Worm (Caenorhabditis elegans) whole organism, L4 larva: ENCODE data around the gene C05D9.7.
A peak's percentile ranks its signal among the peaks of the same experiment; 100 is the strongest.

Experiments
- F26F4.8 ChIP-seq: fragments of 200-800 bp; sonication (Bioruptor generic); conservative IDR thresholded peaks from 2 replicates; pipeline ENCODE4 v1.3.6; 2022; ENCODE audit warnings: missing genetic modification characterization, missing compliant biosample characterization
- F49E8.2 ChIP-seq: sonication (generic microtip); optimal IDR thresholded peaks from 2 replicates; lab custom pipeline; 2016; ENCODE audit warnings: missing compliant biosample characterization, mild to moderate bottlenecking, missing genetic modification characterization, borderline replicate concordance
- R02D3.7 ChIP-seq: fragments of 150-350 bp; sonication (generic microtip); optimal IDR thresholded peaks from 3 replicates; lab custom pipeline; 2014; ENCODE audit warnings: missing biosample characterization, missing genetic modification characterization
- Y5F2A.4 ChIP-seq: fragments of 200-800 bp; sonication (Bioruptor generic); optimal IDR thresholded peaks from 2 replicates; lab custom pipeline; 2018; ENCODE audit warnings: mild to moderate bottlenecking, missing genetic modification characterization, missing compliant biosample characterization
- Y75B8A.6 ChIP-seq: fragments of 200-800 bp; sonication (Bioruptor generic); IDR thresholded peaks from 2 replicates; pipeline ENCODE4 v1.3.6; 2022; ENCODE audit warnings: missing genetic modification reagents, missing genetic modification characterization, missing compliant biosample characterization
- ZK337.2 ChIP-seq: fragments of 200-800 bp; sonication (Bioruptor generic); IDR thresholded peaks from 2 replicates; pipeline ENCODE4 v1.3.6; 2022; ENCODE audit warnings: missing genetic modification reagents, missing genetic modification characterization, missing compliant biosample characterization
- ZK546.5 ChIP-seq, 2 experiments: sonication (generic microtip); optimal IDR thresholded peaks; 2 replicates each; lab custom pipeline; 2017; ENCODE audit warnings: missing biosample characterization in 2 of 2, missing genetic modification characterization in 2 of 2
- arid-1 ChIP-seq: fragments of 200-800 bp; sonication (Bioruptor generic); conservative IDR thresholded peaks from 2 replicates; pipeline ENCODE4 v1.3.6; 2022; ENCODE audit warnings: missing genetic modification reagents, missing genetic modification characterization, missing compliant biosample characterization
- ceh-20 ChIP-seq: fragments of 200-800 bp; sonication (Bioruptor generic); IDR thresholded peaks from 2 replicates; pipeline ENCODE4 v1.3.6; 2022; ENCODE audit warnings: missing genetic modification reagents, missing genetic modification characterization, missing compliant biosample characterization
- ceh-28 ChIP-seq: fragments of 150-350 bp; optimal IDR thresholded peaks from 2 replicates; lab custom pipeline; 2014; ENCODE audit warnings: missing biosample characterization, missing genetic modification reagents, missing genetic modification characterization
- ceh-32 ChIP-seq: sonication (generic microtip); optimal IDR thresholded peaks from 2 replicates; lab custom pipeline; 2016; ENCODE audit warnings: mild to moderate bottlenecking, missing genetic modification characterization, missing compliant biosample characterization; ENCODE audit not compliant: poor library complexity
- cey-2 ChIP-seq: sonication (generic microtip); optimal IDR thresholded peaks from 3 replicates; lab custom pipeline; 2017; ENCODE audit warnings: missing genetic modification characterization, mild to moderate bottlenecking, missing compliant biosample characterization, antibody characterized with exemption, borderline replicate concordance; ENCODE audit not compliant: insufficient read depth
- daf-16 ChIP-seq, 3 experiments: sonication (generic microtip); optimal IDR thresholded peaks; 2 replicates each; lab custom pipeline; 2016 to 2017; ENCODE audit warnings: missing genetic modification characterization in 3 of 3, missing genetic modification reagents in 3 of 3, mild to moderate bottlenecking in 2 of 3, missing compliant biosample characterization in 2 of 3, missing biosample characterization in 1 of 3, moderate library complexity in 1 of 3
- dmd-6 ChIP-seq: fragments of 200-800 bp; sonication (Bioruptor generic); IDR thresholded peaks from 2 replicates; pipeline ENCODE4 v1.3.6; 2022; ENCODE audit warnings: missing genetic modification reagents, missing genetic modification characterization, missing compliant biosample characterization
- dmd-8 ChIP-seq: fragments of 200-800 bp; sonication (Bioruptor generic); IDR thresholded peaks from 2 replicates; pipeline ENCODE4 v1.3.6; 2022; ENCODE audit warnings: missing genetic modification characterization, missing compliant biosample characterization
- dpl-1 ChIP-seq: fragments of 150-350 bp; optimal IDR thresholded peaks from 2 replicates; lab custom pipeline; 2014; ENCODE audit warnings: missing biosample characterization, missing genetic modification reagents, missing genetic modification characterization
- duxl-1 ChIP-seq: sonication (generic microtip); optimal IDR thresholded peaks from 2 replicates; lab custom pipeline; 2016; ENCODE audit warnings: mild to moderate bottlenecking, missing genetic modification characterization, moderate library complexity, missing compliant biosample characterization; ENCODE audit not compliant: poor library complexity
- dve-1 ChIP-seq: sonication (generic microtip); optimal IDR thresholded peaks from 2 replicates; lab custom pipeline; 2017; ENCODE audit warnings: antibody characterized with exemption, mild to moderate bottlenecking, missing genetic modification characterization, missing compliant biosample characterization; ENCODE audit not compliant: insufficient read depth
- fos-1 ChIP-seq: fragments of 150-350 bp; optimal IDR thresholded peaks from 2 replicates; lab custom pipeline; 2014; ENCODE audit warnings: missing biosample characterization, missing genetic modification characterization
- gei-8 ChIP-seq: fragments of 200-800 bp; sonication (Bioruptor generic); optimal IDR thresholded peaks from 2 replicates; lab custom pipeline; 2018; ENCODE audit warnings: mild to moderate bottlenecking, missing genetic modification characterization, missing compliant biosample characterization
- hlh-30 ChIP-seq: sonication (generic microtip); optimal IDR thresholded peaks from 2 replicates; lab custom pipeline; 2017; ENCODE audit warnings: antibody characterized with exemption, mild to moderate bottlenecking, missing genetic modification characterization, missing compliant biosample characterization; ENCODE audit not compliant: insufficient read depth
- hmg-1.1 ChIP-seq: fragments of 200-800 bp; sonication (Bioruptor generic); IDR thresholded peaks from 2 replicates; pipeline ENCODE4 v1.3.6; 2022; ENCODE audit warnings: missing genetic modification reagents, missing genetic modification characterization, missing compliant biosample characterization
- lin-39 ChIP-seq: fragments of 150-350 bp; optimal IDR thresholded peaks from 2 replicates; lab custom pipeline; 2014; ENCODE audit warnings: missing biosample characterization, missing genetic modification reagents, missing genetic modification characterization
- lir-3 ChIP-seq: sonication (generic microtip); optimal IDR thresholded peaks from 2 replicates; lab custom pipeline; 2016; ENCODE audit warnings: mild to moderate bottlenecking, missing genetic modification characterization, missing compliant biosample characterization
- lsy-2 ChIP-seq, 2 experiments: fragments of 150-350 bp in 1 of 2; sonication (generic microtip) in 1 of 2; optimal IDR thresholded peaks; 2 replicates each; lab custom pipeline; 2014 to 2017; ENCODE audit warnings: missing biosample characterization in 2 of 2, missing genetic modification characterization in 2 of 2
- madf-9 ChIP-seq: fragments of 200-800 bp; sonication (Bioruptor generic); conservative IDR thresholded peaks from 2 replicates; pipeline ENCODE4 v1.3.6; 2022; ENCODE audit warnings: missing genetic modification reagents, missing genetic modification characterization, missing compliant biosample characterization
- mep-1 ChIP-seq: fragments of 150-350 bp; sonication (generic microtip); optimal IDR thresholded peaks from 3 replicates; lab custom pipeline; 2014; ENCODE audit warnings: missing biosample characterization, missing genetic modification characterization
- mxl-3 ChIP-seq: fragments of 200-800 bp; sonication (Bioruptor generic); optimal IDR thresholded peaks from 2 replicates; lab custom pipeline; 2018; ENCODE audit warnings: mild to moderate bottlenecking, missing genetic modification characterization, missing compliant biosample characterization
- nhr-10 ChIP-seq: fragments of 150-350 bp; optimal IDR thresholded peaks from 2 replicates; lab custom pipeline; 2014; ENCODE audit warnings: missing biosample characterization, missing genetic modification characterization
- nhr-237 ChIP-seq: sonication (generic microtip); optimal IDR thresholded peaks from 2 replicates; lab custom pipeline; 2017; ENCODE audit warnings: missing biosample characterization, missing genetic modification characterization
- nhr-25 ChIP-seq: sonication (generic microtip); optimal IDR thresholded peaks from 2 replicates; lab custom pipeline; 2017; ENCODE audit warnings: missing genetic modification characterization, mild to moderate bottlenecking, missing compliant biosample characterization, antibody characterized with exemption, moderate library complexity, borderline replicate concordance; ENCODE audit not compliant: insufficient read depth
- nhr-28 ChIP-seq: fragments of 150-350 bp; optimal IDR thresholded peaks from 2 replicates; lab custom pipeline; 2014; ENCODE audit warnings: missing biosample characterization, missing genetic modification characterization
- nhr-48 ChIP-seq: sonication (generic microtip); optimal IDR thresholded peaks from 2 replicates; lab custom pipeline; 2016; ENCODE audit warnings: mild to moderate bottlenecking, missing genetic modification characterization, missing compliant biosample characterization
- nhr-6 ChIP-seq: fragments of 150-350 bp; optimal IDR thresholded peaks from 2 replicates; lab custom pipeline; 2014; ENCODE audit warnings: missing biosample characterization, missing genetic modification characterization
- nhr-76 ChIP-seq: fragments of 150-350 bp; optimal IDR thresholded peaks from 2 replicates; lab custom pipeline; 2014; ENCODE audit warnings: missing biosample characterization, missing genetic modification characterization
- php-3 ChIP-seq: fragments of 200-800 bp; sonication (Bioruptor generic); IDR thresholded peaks from 2 replicates; pipeline ENCODE4 v1.3.6; 2022; ENCODE audit warnings: missing genetic modification reagents, missing genetic modification characterization, missing compliant biosample characterization
- pqm-1 ChIP-seq: sonication (generic microtip); optimal IDR thresholded peaks from 2 replicates; lab custom pipeline; 2017; ENCODE audit warnings: missing biosample characterization, missing genetic modification characterization
- rbr-2 ChIP-seq: sonication (generic microtip); optimal IDR thresholded peaks from 2 replicates; lab custom pipeline; 2016; ENCODE audit warnings: missing genotype, missing genetic modification characterization, missing compliant biosample characterization
- saeg-2 ChIP-seq: fragments of 200-800 bp; sonication (Bioruptor generic); IDR thresholded peaks from 2 replicates; pipeline ENCODE4 v1.3.6; 2022; ENCODE audit warnings: missing genetic modification reagents, missing genetic modification characterization, missing compliant biosample characterization
- sdz-12 ChIP-seq: fragments of 200-800 bp; sonication (Bioruptor generic); optimal IDR thresholded peaks from 2 replicates; lab custom pipeline; 2018; ENCODE audit warnings: mild to moderate bottlenecking, missing genetic modification characterization, missing compliant biosample characterization
- snpc-4 ChIP-seq: fragments of 150-350 bp; optimal IDR thresholded peaks from 2 replicates; lab custom pipeline; 2014; ENCODE audit warnings: missing biosample characterization, missing genetic modification characterization
- tag-97 ChIP-seq: fragments of 200-800 bp; sonication (Bioruptor generic); IDR thresholded peaks from 2 replicates; pipeline ENCODE4 v1.3.6; 2022; ENCODE audit warnings: missing genetic modification characterization, missing compliant biosample characterization
- unc-130 ChIP-seq: sonication (generic microtip); optimal IDR thresholded peaks from 2 replicates; lab custom pipeline; 2016; ENCODE audit warnings: missing genetic modification reagents, missing genetic modification characterization, missing compliant biosample characterization
- unc-39 ChIP-seq: sonication (generic microtip); optimal IDR thresholded peaks from 2 replicates; lab custom pipeline; 2017; ENCODE audit warnings: missing biosample characterization, missing genetic modification characterization
- vab-7 ChIP-seq: fragments of 200-800 bp; sonication (Bioruptor generic); IDR thresholded peaks from 2 replicates; pipeline ENCODE4 v1.3.6; 2022; ENCODE audit warnings: missing genetic modification reagents, missing genetic modification characterization, missing compliant biosample characterization
- zag-1 ChIP-seq: fragments of 150-350 bp; optimal IDR thresholded peaks from 2 replicates; lab custom pipeline; 2014; ENCODE audit warnings: missing biosample characterization, missing genetic modification characterization
- zfp-2 ChIP-seq: sonication (generic microtip); optimal IDR thresholded peaks from 2 replicates; lab custom pipeline; 2016; ENCODE audit warnings: mild to moderate bottlenecking, missing genetic modification characterization, missing compliant biosample characterization
- zfp-3 ChIP-seq: fragments of 200-800 bp; sonication (Bioruptor generic); conservative IDR thresholded peaks from 2 replicates; pipeline ENCODE4 v1.3.6; 2022; ENCODE audit warnings: missing genetic modification reagents, missing genetic modification characterization, missing compliant biosample characterization
- ztf-11 ChIP-seq: fragments of 150-350 bp; optimal IDR thresholded peaks from 2 replicates; lab custom pipeline; 2014; ENCODE audit warnings: missing biosample characterization, missing genetic modification characterization
- ztf-7 ChIP-seq: fragments of 150-350 bp; optimal IDR thresholded peaks from 2 replicates; lab custom pipeline; 2014; ENCODE audit warnings: missing biosample characterization, missing genetic modification characterization

The C05D9.7 gene

ce11 chrX:1093154-1093553 lies 26.1 kb downstream of the C05D9.7 start:
- TF ChIP-seq lin-39 (tag; lab: Kevin White, UChicago) (no peak), vab-7 (GFP tag; lab: Robert Waterston, UW) (peak; percentile 38; the same call in 1 of the 2 replicates), nhr-25 (tag; lab: Kevin White, UChicago) (peak; percentile 46), sdz-12 (GFP tag; lab: Kevin White, UChicago) (no peak), nhr-237 (no peak), F26F4.8 (GFP tag; lab: Robert Waterston, UW) (no peak), tag-97 (GFP tag; lab: Robert Waterston, UW) (no peak), ZK546.5 (tag; optimal IDR thresholded peaks at IDR 0.05; lab: Kevin White, UChicago) (no peak), lsy-2 (tag; optimal IDR thresholded peaks at IDR 0.05; lab: Kevin White, UChicago) (peak; percentile 78 to 93), cey-2 (tag; lab: Kevin White, UChicago) (peak; percentile 43), snpc-4 (tag; lab: Kevin White, UChicago) (no peak), hlh-30 (tag; lab: Kevin White, UChicago) (peak; percentile 99), R02D3.7 (no peak), ztf-11 (tag; lab: Kevin White, UChicago) (no peak), nhr-10 (tag; lab: Kevin White, UChicago) (peak; percentile 83), zfp-2 (tag; lab: Kevin White, UChicago) (peak; percentile 38), Y75B8A.6 (no peak), ceh-20 (GFP tag; lab: Robert Waterston, UW) (peak; percentile 95), duxl-1 (tag; lab: Kevin White, UChicago) (peak; percentile 68), zag-1 (tag; lab: Kevin White, UChicago) (no peak), ceh-28 (tag; lab: Kevin White, UChicago) (peak; percentile 40), nhr-28 (tag; lab: Kevin White, UChicago) (peak; percentile 95), zfp-3 (no peak), hmg-1.1 (GFP tag; lab: Robert Waterston, UW) (peak; percentile 97), nhr-76 (tag; lab: Kevin White, UChicago) (no peak), ZK337.2 (GFP tag; lab: Robert Waterston, UW) (no peak), F49E8.2 (no peak), mep-1 (peak; percentile 97), php-3 (GFP tag; lab: Robert Waterston, UW) (peak; percentile 75), daf-16 (GFP tag; optimal IDR thresholded peaks at IDR 0.05; lab: Kevin White, UChicago) (peak; percentile 69 to 90), daf-16 (tag; optimal IDR thresholded peaks at IDR 0.05; lab: Kevin White, UChicago) (peak; percentile 96), unc-130 (no peak), Y5F2A.4 (no peak), saeg-2 (GFP tag; lab: Robert Waterston, UW) (0 out of 2 replicates have a peak, but pooled peaks have one; percentile 69), ztf-7 (tag; lab: Kevin White, UChicago) (peak; percentile 77), madf-9 (peak; percentile 62; the same call in 1 of the 2 replicates), dve-1 (peak; percentile 99), lir-3 (tag; lab: Kevin White, UChicago) (peak; percentile 2), unc-39 (tag; lab: Kevin White, UChicago) (no peak), ceh-32 (tag; lab: Kevin White, UChicago) (no peak), dpl-1 (GFP tag; lab: Kevin White, UChicago) (peak; percentile 46), gei-8 (GFP tag; lab: Kevin White, UChicago) (peak; percentile 65), dmd-6 (GFP tag; lab: Robert Waterston, UW) (peak; percentile 97), pqm-1 (peak; percentile 48), mxl-3 (GFP tag; lab: Kevin White, UChicago) (peak; percentile 97), arid-1 (GFP tag; lab: Robert Waterston, UW) (peak; percentile 89), fos-1 (tag; lab: Kevin White, UChicago) (no peak), rbr-2 (tag; lab: Kevin White, UChicago) (peak; percentile 94), nhr-6 (tag; lab: Kevin White, UChicago) (peak; percentile 95), nhr-48 (tag; lab: Kevin White, UChicago) (peak; percentile 91), dmd-8 (GFP tag; lab: Robert Waterston, UW) (no peak)
